Fruit fly (Drosophila melanogaster): Measurements from ENCODE around the gene Ccp84Ac.

Gene Ccp84Ac

dm6 chr3R:6696221-6696749 is at the start of gene Ccp84Ac:
Gene Ccp84Ac, minus strand, starts transcription at chr3R:6696271.
- TF ChIP-seq CTCF (optimal IDR thresholded peaks at IDR 0.05): no peak
- TF ChIP-seq CG8478 (optimal IDR thresholded peaks at IDR 0.05): no peak

dm6 chr3R:6744036-6744435 is 48.0 kb upstream of the Ccp84Ac start, which contains the start of gene zen2:
Gene zen2, minus strand, starts transcription at chr3R:6744136.
- TF ChIP-seq CG8478 (optimal IDR thresholded peaks at IDR 0.05) (no peak), CTCF (optimal IDR thresholded peaks at IDR 0.05) (no peak)

DNA sequence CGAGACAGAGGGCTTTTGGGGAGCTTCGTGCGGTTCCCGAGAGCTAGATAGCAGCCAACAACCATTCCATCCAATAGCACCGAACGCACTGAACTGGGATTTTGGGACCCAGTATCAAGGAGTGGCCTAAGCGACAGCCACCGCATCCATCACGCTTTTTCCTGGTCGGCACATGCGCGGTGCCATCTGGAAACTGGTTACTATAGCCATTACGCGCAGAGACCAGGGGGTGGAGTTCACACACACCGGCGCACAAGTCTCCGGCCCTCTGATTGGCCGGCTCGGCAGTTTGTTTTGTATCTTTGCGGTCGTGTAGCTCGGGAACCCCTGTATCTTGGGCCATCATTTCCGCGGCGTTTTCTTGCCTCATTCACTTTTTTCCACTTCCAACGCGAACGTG is 45.9 kb upstream of the Ccp84Ac start, which contains the start of gene pb:
Gene pb, minus strand, starts transcription at position 81 of the 400 bp plus-strand sequence.
- TF ChIP-seq CG8478 (optimal IDR thresholded peaks at IDR 0.05): no peak
- TF ChIP-seq CTCF (optimal IDR thresholded peaks at IDR 0.05): no peak

DNA sequence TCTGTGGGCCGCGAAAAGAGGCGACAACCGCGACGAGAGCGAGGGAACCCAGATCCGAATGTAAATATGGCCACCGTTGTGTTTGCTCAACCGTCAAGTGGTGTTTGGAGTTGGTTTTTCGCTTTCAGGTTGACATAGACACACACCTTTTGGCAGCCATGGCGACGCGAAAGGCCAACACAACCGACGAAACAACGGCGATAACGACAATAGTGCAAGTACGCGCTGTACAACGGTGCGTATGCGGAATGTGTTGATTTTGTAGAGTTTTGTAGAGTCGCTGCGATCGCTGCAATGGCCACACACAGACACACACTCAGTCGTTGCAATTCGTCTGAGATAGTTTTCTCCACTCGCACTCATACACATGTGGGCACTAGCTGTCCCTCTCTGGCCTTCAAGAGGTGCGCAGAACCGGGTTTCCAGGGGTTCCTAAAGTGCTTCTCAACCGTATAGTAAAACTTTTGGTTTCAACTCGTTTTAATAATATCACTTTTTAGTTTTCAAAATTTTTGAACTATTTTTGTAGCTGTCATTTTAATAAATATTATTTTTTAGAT is 45.4 kb upstream of the Ccp84Ac start:
- no peak for TF ChIP-seq CTCF (optimal IDR thresholded peaks at IDR 0.05)
- TF ChIP-seq CG8478 (optimal IDR thresholded peaks at IDR 0.05): no peak

dm6 chr3R:6735722-6736121 is 39.7 kb upstream of the Ccp84Ac start:
- TF ChIP-seq CG8478 (optimal IDR thresholded peaks at IDR 0.05) (no peak), CTCF (optimal IDR thresholded peaks at IDR 0.05) (no peak)

DNA sequence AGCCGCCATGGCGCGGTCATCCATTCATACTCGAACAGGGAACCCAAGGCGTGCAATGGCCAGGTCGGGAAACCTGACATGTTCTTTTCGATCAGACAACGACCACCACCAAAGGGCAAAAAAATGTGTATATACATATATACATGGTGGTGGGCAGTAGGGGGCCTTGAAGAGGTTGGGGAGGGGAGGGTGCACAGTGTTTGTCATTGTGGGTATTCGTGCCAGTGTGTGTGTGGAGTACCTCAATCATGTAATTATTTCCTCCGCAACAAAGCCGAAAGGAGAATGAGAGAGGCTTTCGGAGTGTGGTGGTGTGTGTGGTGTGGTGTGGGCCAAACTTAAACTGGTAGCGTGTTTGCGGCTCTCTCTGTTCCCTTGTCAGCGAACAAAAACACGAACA is 30.0 kb upstream of the Ccp84Ac start:
- no peak for TF ChIP-seq CG8478 (optimal IDR thresholded peaks at IDR 0.05)
- TF ChIP-seq CTCF (optimal IDR thresholded peaks at IDR 0.05): no peak

- TF ChIP-seq CTCF (optimal IDR thresholded peaks at IDR 0.05): no peak
Observed at dm6 chr3R:6723537-6724171, 27.6 kb upstream of the Ccp84Ac start.

dm6 chr3R:6708858-6709257 is 12.8 kb upstream of the Ccp84Ac start:
- TF ChIP-seq CG8478 (optimal IDR thresholded peaks at IDR 0.05) (no peak), CTCF (optimal IDR thresholded peaks at IDR 0.05) (peak; percentile 63 to 83)

DNA sequence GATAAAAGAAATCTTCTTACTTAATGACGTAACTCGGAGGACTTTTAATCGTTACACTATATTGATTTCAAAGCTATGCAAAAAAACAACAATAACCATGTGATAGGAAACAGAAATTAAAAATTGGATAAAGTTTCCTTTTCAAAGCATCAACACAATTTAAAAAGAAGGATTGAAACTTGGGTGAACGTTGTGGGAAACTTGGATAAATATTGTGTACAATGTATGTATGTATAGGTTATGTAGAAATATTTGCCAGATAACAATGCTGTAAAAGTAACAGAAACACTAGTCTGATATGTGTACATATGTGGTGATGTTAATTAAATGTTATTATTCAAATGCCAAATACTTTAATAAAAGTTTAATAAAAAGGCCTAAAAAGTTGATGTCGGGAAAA is 10.3 kb upstream of the Ccp84Ac start:
- TF ChIP-seq CTCF (optimal IDR thresholded peaks at IDR 0.05): peak; percentile 49 to 69
- TF ChIP-seq CG8478 (optimal IDR thresholded peaks at IDR 0.05): no peak

DNA sequence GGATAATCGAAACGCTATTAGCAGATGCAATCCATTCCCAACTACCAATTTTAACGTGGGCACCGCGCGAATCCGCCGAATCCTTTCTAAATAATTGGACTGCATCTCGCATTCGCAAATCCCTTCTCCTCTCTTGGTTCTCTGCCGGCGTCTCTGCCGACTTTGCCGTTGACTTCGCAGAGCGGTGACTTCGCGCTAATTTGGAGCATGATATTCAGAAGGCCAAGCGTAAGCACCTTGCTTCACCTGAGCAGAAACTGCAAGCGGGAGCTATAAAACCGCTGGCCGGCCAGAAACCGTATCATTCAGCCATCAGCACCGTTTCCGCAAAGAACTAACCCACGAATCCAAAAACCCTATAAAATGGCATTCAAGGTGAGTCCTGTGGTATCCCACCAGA is 7.7 kb upstream of the Ccp84Ac start, which contains the start of gene Ccp84Aa:
Gene Ccp84Aa, plus strand, starts transcription at position 301 of the 400 bp plus-strand sequence.
- no peak for TF ChIP-seq CTCF (optimal IDR thresholded peaks at IDR 0.05)
- no peak for TF ChIP-seq CG8478 (optimal IDR thresholded peaks at IDR 0.05)

dm6 chr3R:6702777-6703176 is 6.7 kb upstream of the Ccp84Ac start, which contains the start of gene Ccp84Ab:
Gene Ccp84Ab, minus strand, starts transcription at chr3R:6702877.
- no peak for TF ChIP-seq CTCF (optimal IDR thresholded peaks at IDR 0.05)
- TF ChIP-seq CG8478 (optimal IDR thresholded peaks at IDR 0.05): no peak

dm6 chr3R:6692432-6692831 is 3.6 kb downstream of the Ccp84Ac start, which contains the start of gene Ccp84Ad:
Gene Ccp84Ad, plus strand, starts transcription at chr3R:6692732.
- TF ChIP-seq CTCF (optimal IDR thresholded peaks at IDR 0.05) (no peak), CG8478 (optimal IDR thresholded peaks at IDR 0.05) (no peak)

- no peak for TF ChIP-seq CG8478 (optimal IDR thresholded peaks at IDR 0.05)
- TF ChIP-seq CTCF (optimal IDR thresholded peaks at IDR 0.05): no peak
Observed at dm6 chr3R:6691658-6692057, 4.4 kb downstream of the Ccp84Ac start, which contains the start of gene Ccp84Ae. Gene Ccp84Ae, minus strand, starts transcription at chr3R:6691758.

DNA sequence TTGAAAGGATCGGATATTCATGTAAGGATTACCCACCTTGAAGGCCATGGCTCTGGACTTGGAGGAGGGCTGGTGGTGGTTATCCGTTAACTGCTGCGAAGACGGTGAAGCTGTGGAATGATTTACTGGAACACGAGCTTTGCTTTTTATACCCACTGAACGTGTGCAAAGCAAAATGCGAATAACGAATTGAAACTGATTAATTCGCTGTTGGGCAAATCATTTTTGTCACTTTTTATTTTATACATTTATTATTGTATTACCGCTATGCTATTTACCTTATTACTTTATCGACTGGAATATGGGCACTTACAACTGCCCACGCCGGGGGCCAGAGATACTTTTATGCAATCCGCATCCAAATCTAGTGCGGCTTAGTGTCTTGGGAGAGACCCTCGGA is 5.9 kb downstream of the Ccp84Ac start, which contains the start of gene Ccp84Af:
Gene Ccp84Af, minus strand, starts transcription at position 101 of the 400 bp plus-strand sequence.
- TF ChIP-seq CG8478 (optimal IDR thresholded peaks at IDR 0.05) (no peak), CTCF (optimal IDR thresholded peaks at IDR 0.05) (no peak)

DNA sequence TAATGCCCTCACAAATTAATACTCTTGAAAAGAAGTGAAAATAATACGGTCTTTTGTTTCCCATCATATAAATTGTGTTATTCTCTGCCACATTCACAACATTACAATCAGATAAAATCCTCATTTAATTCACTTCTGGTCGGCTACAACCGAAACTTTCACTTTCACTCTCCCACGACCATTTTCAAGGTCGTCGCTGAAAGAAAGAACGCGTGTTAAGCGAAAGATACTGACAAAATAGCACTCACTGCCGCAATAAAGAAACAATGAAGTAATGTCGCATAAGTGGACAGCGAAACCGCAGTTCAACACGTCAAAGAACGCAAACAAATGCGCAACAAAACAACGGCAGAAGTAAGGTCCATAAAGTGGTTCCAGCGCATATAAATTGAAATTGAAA is 7.9 kb downstream of the Ccp84Ac start:
- TF ChIP-seq CG8478 (optimal IDR thresholded peaks at IDR 0.05) (no peak), CTCF (optimal IDR thresholded peaks at IDR 0.05) (no peak)

- TF ChIP-seq CTCF (optimal IDR thresholded peaks at IDR 0.05) (no peak), CG8478 (optimal IDR thresholded peaks at IDR 0.05) (no peak)
Observed at dm6 chr3R:6687219-6687618, 8.9 kb downstream of the Ccp84Ac start.
